Worm (Caenorhabditis elegans) whole organism, late embryonic: Measurements from ENCODE around the gene srg-67.
"Not testable (repeated sequence)": the region's sequence is repeated elsewhere in the genome, so short reads cannot be mapped to it uniquely, and the experiment has no call there.

Source experiments
- C38D4.7 ChIP-seq: fragments of 200-800 bp; sonication (Bioruptor generic); optimal IDR thresholded peaks from 2 replicates; lab custom pipeline; 2018; ENCODE audit warnings: mild to moderate bottlenecking, missing genetic modification characterization, moderate library complexity, missing compliant biosample characterization
- F13H6.1 ChIP-seq: sonication (generic microtip); optimal IDR thresholded peaks from 2 replicates; lab custom pipeline; 2016; ENCODE audit warnings: missing genetic modification characterization, missing compliant biosample characterization
- K02D7.2 ChIP-seq: sonication (generic microtip); optimal IDR thresholded peaks from 2 replicates; lab custom pipeline; 2017; ENCODE audit warnings: mild to moderate bottlenecking, missing genetic modification characterization, missing compliant biosample characterization
- K09A11.1 ChIP-seq: sonication (generic microtip); optimal IDR thresholded peaks from 2 replicates; lab custom pipeline; 2017; ENCODE audit warnings: antibody characterized with exemption, mild to moderate bottlenecking, missing genetic modification characterization, missing compliant biosample characterization; ENCODE audit not compliant: insufficient read depth
- ahr-1 ChIP-seq: sonication (generic microtip); optimal IDR thresholded peaks from 2 replicates; lab custom pipeline; 2016; ENCODE audit warnings: missing genetic modification characterization, missing compliant biosample characterization
- ama-1 ChIP-seq: fragments of 150-350 bp; optimal IDR thresholded peaks from 2 replicates; lab custom pipeline; 2014
- ceh-14 ChIP-seq: sonication (generic microtip); optimal IDR thresholded peaks from 2 replicates; lab custom pipeline; 2016; ENCODE audit warnings: missing genotype, missing genetic modification characterization, missing compliant biosample characterization
- ceh-19 ChIP-seq: fragments of 200-800 bp; sonication (Bioruptor generic); optimal IDR thresholded peaks from 2 replicates; lab custom pipeline; 2018; ENCODE audit warnings: mild to moderate bottlenecking, missing genetic modification characterization, missing compliant biosample characterization
- ceh-22 ChIP-seq: sonication (generic microtip); optimal IDR thresholded peaks from 2 replicates; lab custom pipeline; 2017; ENCODE audit warnings: missing biosample characterization, missing genetic modification characterization
- ceh-45 ChIP-seq: fragments of 200-800 bp; sonication (Bioruptor generic); IDR thresholded peaks from 2 replicates; pipeline ENCODE4 v1.3.6; 2022; ENCODE audit warnings: missing genetic modification reagents, missing genetic modification characterization, missing compliant biosample characterization
- ceh-48 ChIP-seq: sonication (generic microtip); optimal IDR thresholded peaks from 2 replicates; lab custom pipeline; 2016; ENCODE audit warnings: missing genetic modification characterization, inconsistent platforms, missing compliant biosample characterization
- ceh-6 ChIP-seq: fragments of 200-800 bp; sonication (Bioruptor generic); optimal IDR thresholded peaks from 2 replicates; lab custom pipeline; 2018; ENCODE audit warnings: mild to moderate bottlenecking, missing genetic modification characterization, missing compliant biosample characterization
- ceh-9 ChIP-seq: sonication (generic microtip); optimal IDR thresholded peaks from 2 replicates; lab custom pipeline; 2016; ENCODE audit warnings: mild to moderate bottlenecking, missing genetic modification characterization, inconsistent platforms, missing compliant biosample characterization
- dmd-4 ChIP-seq: sonication (generic microtip); optimal IDR thresholded peaks from 2 replicates; lab custom pipeline; 2016; ENCODE audit warnings: borderline replicate concordance, missing genetic modification characterization, missing compliant biosample characterization
- dve-1 ChIP-seq: sonication (generic microtip); optimal IDR thresholded peaks from 2 replicates; lab custom pipeline; 2017; ENCODE audit warnings: antibody characterized with exemption, mild to moderate bottlenecking, missing genetic modification characterization, missing compliant biosample characterization
- elt-2 ChIP-seq: sonication (generic microtip); optimal IDR thresholded peaks from 2 replicates; lab custom pipeline; 2016; ENCODE audit warnings: missing genetic modification reagents, missing genetic modification characterization, missing compliant biosample characterization
- elt-4 ChIP-seq: sonication (generic microtip); optimal IDR thresholded peaks from 2 replicates; lab custom pipeline; 2016; ENCODE audit warnings: missing genetic modification characterization, missing compliant biosample characterization
- ets-4 ChIP-seq: sonication (generic microtip); optimal IDR thresholded peaks from 2 replicates; lab custom pipeline; 2016; ENCODE audit warnings: missing genetic modification characterization, missing compliant biosample characterization
- hlh-15 ChIP-seq: sonication (generic microtip); optimal IDR thresholded peaks from 2 replicates; lab custom pipeline; 2016; ENCODE audit warnings: missing genetic modification characterization, missing compliant biosample characterization
- hlh-30 ChIP-seq: sonication (generic microtip); optimal IDR thresholded peaks from 2 replicates; lab custom pipeline; 2017; ENCODE audit warnings: antibody characterized with exemption, missing genetic modification characterization, missing compliant biosample characterization; ENCODE audit not compliant: insufficient read depth
- hlh-6 ChIP-seq: sonication (generic microtip); optimal IDR thresholded peaks from 2 replicates; lab custom pipeline; 2016; ENCODE audit warnings: missing genotype, missing genetic modification characterization, missing compliant biosample characterization
- hlh-8 ChIP-seq: sonication (generic microtip); optimal IDR thresholded peaks from 2 replicates; lab custom pipeline; 2016; ENCODE audit warnings: missing genotype, missing genetic modification characterization, missing compliant biosample characterization
- lim-6 ChIP-seq: sonication (generic microtip); optimal IDR thresholded peaks from 2 replicates; lab custom pipeline; 2016; ENCODE audit warnings: missing genetic modification characterization, missing compliant biosample characterization
- nfya-1 ChIP-seq: sonication (generic microtip); optimal IDR thresholded peaks from 2 replicates; lab custom pipeline; 2017; ENCODE audit warnings: missing genetic modification characterization, mild to moderate bottlenecking, missing compliant biosample characterization, antibody characterized with exemption, moderate library complexity
- nhr-232 ChIP-seq: sonication (generic microtip); optimal IDR thresholded peaks from 2 replicates; lab custom pipeline; 2016; ENCODE audit warnings: missing genetic modification characterization, missing compliant biosample characterization
- pag-3 ChIP-seq: sonication (generic microtip); optimal IDR thresholded peaks from 2 replicates; lab custom pipeline; 2016; ENCODE audit warnings: missing compliant biosample characterization, missing genetic modification characterization, borderline replicate concordance
- pax-1 ChIP-seq: fragments of 150-350 bp; optimal IDR thresholded peaks from 2 replicates; lab custom pipeline; 2014; ENCODE audit warnings: missing biosample characterization, missing genetic modification characterization
- pha-2 ChIP-seq: sonication (generic microtip); optimal IDR thresholded peaks from 2 replicates; lab custom pipeline; 2017; ENCODE audit warnings: mild to moderate bottlenecking, missing genetic modification characterization, missing compliant biosample characterization
- pha-4 ChIP-seq: fragments of 150-350 bp; optimal IDR thresholded peaks from 2 replicates; lab custom pipeline; 2018; ENCODE audit warnings: missing biosample characterization, missing genetic modification reagents, missing genetic modification characterization
- pqm-1 ChIP-seq: sonication (generic microtip); optimal IDR thresholded peaks from 2 replicates; lab custom pipeline; 2016; ENCODE audit warnings: missing genetic modification characterization, missing compliant biosample characterization
- pros-1 ChIP-seq: fragments of 150-350 bp; optimal IDR thresholded peaks from 2 replicates; lab custom pipeline; 2014; ENCODE audit warnings: missing biosample characterization, missing genetic modification reagents, missing genetic modification characterization
- sox-4 ChIP-seq: sonication (generic microtip); optimal IDR thresholded peaks from 2 replicates; lab custom pipeline; 2017; ENCODE audit warnings: mild to moderate bottlenecking, missing genetic modification characterization, inconsistent platforms, missing compliant biosample characterization
- ttx-3 ChIP-seq: sonication (generic microtip); optimal IDR thresholded peaks from 2 replicates; lab custom pipeline; 2016; ENCODE audit warnings: missing genetic modification reagents, missing genetic modification characterization, missing compliant biosample characterization
- unc-42 ChIP-seq: sonication (generic microtip); optimal IDR thresholded peaks from 2 replicates; lab custom pipeline; 2016; ENCODE audit warnings: missing genotype, missing genetic modification characterization, missing compliant biosample characterization
- unc-55 ChIP-seq: sonication (generic microtip); optimal IDR thresholded peaks from 2 replicates; lab custom pipeline; 2017; ENCODE audit warnings: missing biosample characterization, missing genetic modification reagents, missing genetic modification characterization
- unc-86 ChIP-seq: sonication (generic microtip); optimal IDR thresholded peaks from 2 replicates; lab custom pipeline; 2016; ENCODE audit warnings: missing genetic modification characterization, missing compliant biosample characterization

Gene srg-67

ce11 chrV:5477719-5478118 is 14.9 kb upstream of the srg-67 start:
- TF ChIP-seq elt-2, result no peak
- TF ChIP-seq ceh-48 (tag; lab: Kevin White, UChicago), result peak; percentile 29
- no peak for TF ChIP-seq nhr-232 (tag; lab: Kevin White, UChicago)

- not testable (repeated sequence) for TF ChIP-seq dmd-4; ama-1 (lab: Kevin White, UChicago); unc-55
- TF ChIP-seq, all 69 proteins: peak for 0; not testable (repeated sequence) for 69
Observed at ce11 chrV:5470930-5471329, 8.1 kb upstream of the srg-67 start, which contains the start of gene ZC317.7. Gene ZC317.7, minus strand, starts transcription at chrV:5471030.

DNA sequence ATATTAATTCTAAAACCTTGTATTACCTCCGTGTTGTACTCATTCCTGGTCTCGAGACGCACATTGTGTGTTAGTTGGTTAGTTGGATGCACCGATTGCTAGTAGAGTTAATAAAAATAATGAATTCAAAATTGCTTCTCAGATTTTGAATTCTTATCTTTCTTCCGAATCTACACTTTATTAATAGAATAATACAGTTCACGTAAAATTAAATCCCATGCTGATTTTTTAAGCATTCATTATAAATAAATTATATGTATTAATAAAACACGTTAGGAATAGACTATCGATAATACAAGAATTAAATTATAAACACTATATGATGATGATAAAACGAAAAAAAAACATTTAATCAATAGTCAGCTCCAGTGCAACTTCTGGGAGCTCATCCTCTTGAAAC is 5.7 kb upstream of the srg-67 start, which contains the start of gene ZC317.6:
Gene ZC317.6 (minus strand): TSS at position 101 of the 400 bp plus-strand sequence.
- not testable (repeated sequence) for TF ChIP-seq pha-2 (tag; lab: Kevin White, UChicago); ceh-19 (GFP tag; lab: Kevin White, UChicago); unc-55

ce11 chrV:5465335-5465734 is 2.5 kb upstream of the srg-67 start, which contains the start of gene srg-68:
Gene srg-68, minus strand, starts transcription at chrV:5465435.
- no peak for TF ChIP-seq ceh-6
- TF ChIP-seq hlh-15 (tag; lab: Kevin White, UChicago), result no peak
- TF ChIP-seq pros-1, result no peak
- no peak for TF ChIP-seq nhr-232 (tag; lab: Kevin White, UChicago)
- no peak for TF ChIP-seq ceh-19 (GFP tag; lab: Kevin White, UChicago)
- TF ChIP-seq hlh-6 (tag; lab: Kevin White, UChicago), result no peak
- no peak for TF ChIP-seq unc-86 (tag; lab: Kevin White, UChicago)
- no peak for TF ChIP-seq ceh-14 (tag; lab: Kevin White, UChicago)
- no peak for TF ChIP-seq sox-4 (tag; lab: Kevin White, UChicago)
- TF ChIP-seq K09A11.1 (tag; lab: Kevin White, UChicago), result no peak
- TF ChIP-seq K02D7.2 (tag; lab: Kevin White, UChicago), result no peak
- TF ChIP-seq elt-2, result no peak
- TF ChIP-seq elt-4 (tag; lab: Kevin White, UChicago), result no peak
- TF ChIP-seq ceh-45, result no peak
- TF ChIP-seq pha-2 (tag; lab: Kevin White, UChicago), result no peak
- no peak for TF ChIP-seq pqm-1 (tag; lab: Kevin White, UChicago)
- no peak for TF ChIP-seq nfya-1 (tag; lab: Kevin White, UChicago)

ce11 chrV:5459806-5460205 is 3.0 kb downstream of the srg-67 start, which contains the start of gene ZC317.2:
Gene ZC317.2, plus strand, starts transcription at chrV:5460106.
- no peak for TF ChIP-seq hlh-30 (tag; lab: Kevin White, UChicago)
- TF ChIP-seq unc-42, result no peak
- no peak for TF ChIP-seq pag-3
- TF ChIP-seq ama-1 (lab: Kevin White, UChicago), result no peak
- no peak for TF ChIP-seq ceh-45
- TF ChIP-seq ahr-1 (tag; lab: Kevin White, UChicago), result no peak
- TF ChIP-seq C38D4.7 (GFP tag; lab: Kevin White, UChicago), result no peak

DNA sequence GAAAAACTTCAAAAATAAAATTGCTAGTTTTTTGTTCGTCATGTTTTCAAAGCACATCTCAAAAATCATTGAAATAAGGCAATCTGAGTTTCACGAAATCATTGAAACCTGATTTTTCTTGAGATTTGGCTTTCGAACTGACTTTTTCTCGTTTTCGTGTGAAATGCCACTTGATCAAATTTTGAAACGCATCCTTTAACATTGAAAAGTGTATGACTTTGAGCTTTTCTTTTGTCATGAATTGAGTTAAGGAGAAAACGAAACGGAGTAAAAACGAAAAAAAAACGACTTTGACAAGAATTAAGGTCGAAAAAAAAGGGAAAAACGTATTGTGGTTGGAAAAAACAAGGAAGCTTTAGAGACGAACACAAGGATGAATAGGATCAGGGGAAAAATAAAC is 7.8 kb downstream of the srg-67 start:
- TF ChIP-seq dmd-4 (no peak), ets-4 (no peak), dve-1 (no peak), ttx-3 (tag; lab: Kevin White, UChicago) (no peak), pha-2 (tag; lab: Kevin White, UChicago) (no peak), hlh-30 (tag; lab: Kevin White, UChicago) (no peak)

- no peak for TF ChIP-seq pax-1 (tag; lab: Kevin White, UChicago)
- no peak for TF ChIP-seq sox-4 (tag; lab: Kevin White, UChicago)
- no peak for TF ChIP-seq hlh-8 (tag; lab: Kevin White, UChicago)
- TF ChIP-seq ets-4, result no peak
- no peak for TF ChIP-seq F13H6.1 (tag; lab: Kevin White, UChicago)
- TF ChIP-seq ceh-22, result no peak
- no peak for TF ChIP-seq lim-6 (tag; lab: Kevin White, UChicago)
- TF ChIP-seq unc-86 (tag; lab: Kevin White, UChicago), result no peak
- TF ChIP-seq C38D4.7 (GFP tag; lab: Kevin White, UChicago), result no peak
- TF ChIP-seq ceh-9 (tag; lab: Kevin White, UChicago), result no peak
- TF ChIP-seq pha-4, result no peak
- no peak for TF ChIP-seq hlh-15 (tag; lab: Kevin White, UChicago)
Observed at ce11 chrV:5453615-5454014, 9.2 kb downstream of the srg-67 start, which contains the start of gene glc-3. Gene glc-3, minus strand, starts transcription at chrV:5453715.
